Worm (Caenorhabditis elegans) whole organism, L4/young adult: Measurements from ENCODE around the gene C18A3.10.

Source experiments
- W03F9.2 ChIP-seq: fragments of 150-350 bp; optimal IDR thresholded peaks from 2 replicates; lab custom pipeline; 2014; ENCODE audit warnings: missing biosample characterization, missing genetic modification characterization
- dao-5 ChIP-seq: sonication (generic microtip); optimal IDR thresholded peaks from 2 replicates; lab custom pipeline; 2016; ENCODE audit warnings: missing genotype, missing genetic modification characterization, moderate library complexity, missing compliant biosample characterization
- him-1 ChIP-seq: sonication (generic microtip); optimal IDR thresholded peaks from 2 replicates; lab custom pipeline; 2016; ENCODE audit warnings: missing genotype, missing genetic modification reagents, missing genetic modification characterization, missing compliant biosample characterization

The C18A3.10 gene

ce11 chrII:5697338-5697737 is 18.3 kb downstream of the C18A3.10 start:
- TF ChIP-seq dao-5 (tag; lab: Kevin White, UChicago) (no peak), W03F9.2 (tag; lab: Kevin White, UChicago) (no peak), him-1 (tag; lab: Kevin White, UChicago) (no peak)

DNA sequence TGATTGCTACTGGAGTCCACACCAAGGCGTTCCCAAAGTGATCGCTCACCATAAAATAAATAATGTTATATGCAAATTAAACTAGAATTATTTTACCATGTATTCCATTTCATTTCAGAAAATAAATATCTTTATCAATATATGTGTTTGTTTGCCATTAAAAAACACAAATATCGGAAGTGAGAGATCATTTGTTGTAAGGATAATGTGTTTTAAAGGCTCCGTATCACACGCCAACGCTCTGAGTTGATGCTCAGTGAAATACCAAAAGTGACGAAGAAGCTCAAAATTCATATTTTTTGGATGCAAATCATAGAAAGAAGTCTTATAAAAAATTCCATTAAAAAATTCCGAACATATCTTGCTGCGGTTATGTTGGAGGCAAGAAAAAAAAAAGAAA is 19.4 kb downstream of the C18A3.10 start:
- TF ChIP-seq dao-5 (tag; lab: Kevin White, UChicago) (no peak), W03F9.2 (tag; lab: Kevin White, UChicago) (no peak), him-1 (tag; lab: Kevin White, UChicago) (no peak)

DNA sequence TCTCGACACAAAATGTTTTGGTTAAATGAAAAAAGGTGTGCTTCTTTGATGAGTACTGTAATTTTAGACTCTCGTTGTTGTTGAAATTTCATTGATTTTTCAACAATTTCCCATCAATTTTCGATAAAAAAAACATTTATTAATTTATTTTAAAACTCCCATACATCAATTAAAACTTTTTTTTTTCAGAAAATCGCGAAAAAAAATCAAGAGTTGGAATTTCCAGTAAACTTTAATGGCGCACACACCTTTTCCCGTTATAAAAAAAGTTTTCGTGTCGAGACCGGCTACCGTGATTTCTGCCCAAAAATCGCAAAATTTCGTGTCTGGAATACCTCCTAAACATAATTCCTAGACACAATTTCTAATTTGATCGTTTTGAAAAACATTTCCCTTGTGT is 20.8 kb downstream of the C18A3.10 start, which contains the start of gene C25H3.14:
Gene C25H3.14 (plus strand): TSS at position 301 of the 400 bp plus-strand sequence.
- TF ChIP-seq W03F9.2 (tag; lab: Kevin White, UChicago): no peak
- no peak for TF ChIP-seq him-1 (tag; lab: Kevin White, UChicago)
- TF ChIP-seq dao-5 (tag; lab: Kevin White, UChicago): no peak

DNA sequence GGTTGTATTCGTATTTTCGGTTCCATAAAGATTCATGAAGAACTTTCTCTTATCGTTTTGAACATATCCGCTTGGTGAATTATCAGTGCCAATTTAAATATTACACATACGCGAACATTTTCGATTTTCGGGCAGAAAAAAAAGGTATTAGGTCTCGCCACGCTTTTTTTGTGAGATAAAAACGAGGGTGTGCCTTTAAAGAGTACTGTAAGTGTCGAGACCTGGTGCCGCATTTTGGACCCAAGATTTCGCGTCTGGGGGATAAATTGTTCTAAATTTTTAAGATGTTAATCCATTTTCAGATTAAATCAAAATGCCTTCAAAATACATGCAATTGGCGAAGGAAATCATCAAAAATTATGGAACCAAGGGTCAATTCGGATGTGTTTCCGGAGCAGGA is 21.8 kb downstream of the C18A3.10 start, which contains the start of gene C25H3.3:
Gene C25H3.3 (plus strand): TSS at position 301 of the 400 bp plus-strand sequence.
- TF ChIP-seq him-1 (tag; lab: Kevin White, UChicago) (no peak), W03F9.2 (tag; lab: Kevin White, UChicago) (no peak), dao-5 (tag; lab: Kevin White, UChicago) (no peak)

ce11 chrII:5691216-5691771 is 24.4 kb downstream of the C18A3.10 start, which contains the start of the genes ndub-5 and eif-2D:
Gene ndub-5, minus strand, starts transcription at chrII:5691353.
Gene eif-2D, plus strand, starts transcription at chrII:5691721.
- no peak for TF ChIP-seq dao-5 (tag; lab: Kevin White, UChicago)
- TF ChIP-seq W03F9.2 (tag; lab: Kevin White, UChicago): no peak
- TF ChIP-seq him-1 (tag; lab: Kevin White, UChicago): no peak

- TF ChIP-seq dao-5 (tag; lab: Kevin White, UChicago): no peak
- no peak for TF ChIP-seq W03F9.2 (tag; lab: Kevin White, UChicago)
Observed at ce11 chrII:5688959-5689358, 26.7 kb downstream of the C18A3.10 start, which contains the start of gene C25H3.11. Gene C25H3.11, minus strand, starts transcription at chrII:5689040.

- TF ChIP-seq W03F9.2 (tag; lab: Kevin White, UChicago) (no peak), him-1 (tag; lab: Kevin White, UChicago) (no peak), dao-5 (tag; lab: Kevin White, UChicago) (no peak)
Observed at ce11 chrII:5680703-5681102, 34.9 kb downstream of the C18A3.10 start, which contains the start of gene flp-27. Gene flp-27, plus strand, starts transcription at chrII:5681003.

- TF ChIP-seq dao-5 (tag; lab: Kevin White, UChicago): no peak
- no peak for TF ChIP-seq W03F9.2 (tag; lab: Kevin White, UChicago)
- TF ChIP-seq him-1 (tag; lab: Kevin White, UChicago): no peak
Observed at ce11 chrII:5669580-5669979, 46.1 kb downstream of the C18A3.10 start, which contains the start of gene C25H3.17. Gene C25H3.17, minus strand, starts transcription at chrII:5669680.

ce11 chrII:5668830-5669229 is 46.8 kb downstream of the C18A3.10 start, which contains the start of gene C25H3.7:
Gene C25H3.7, minus strand, starts transcription at chrII:5668930.
- TF ChIP-seq him-1 (tag; lab: Kevin White, UChicago): no peak

DNA sequence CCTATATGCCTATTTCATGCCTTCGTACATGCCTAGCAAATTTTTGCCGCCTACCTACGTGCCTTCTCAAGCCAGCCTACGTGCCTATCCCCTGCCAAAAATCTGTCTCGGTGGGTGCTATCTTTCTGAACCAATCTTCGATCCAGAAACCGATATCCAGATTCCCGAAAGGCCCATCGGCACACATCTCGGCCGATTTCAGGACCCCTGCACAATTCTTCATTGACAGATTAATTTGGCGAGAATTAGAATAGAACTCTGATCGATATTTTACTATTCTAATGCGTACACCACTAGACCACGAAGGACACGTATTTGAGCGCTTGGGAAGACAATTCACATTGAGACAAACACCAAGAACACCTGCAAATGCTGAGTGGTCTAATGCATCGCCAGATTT is 48.1 kb downstream of the C18A3.10 start:
- no peak for TF ChIP-seq W03F9.2 (tag; lab: Kevin White, UChicago)

DNA sequence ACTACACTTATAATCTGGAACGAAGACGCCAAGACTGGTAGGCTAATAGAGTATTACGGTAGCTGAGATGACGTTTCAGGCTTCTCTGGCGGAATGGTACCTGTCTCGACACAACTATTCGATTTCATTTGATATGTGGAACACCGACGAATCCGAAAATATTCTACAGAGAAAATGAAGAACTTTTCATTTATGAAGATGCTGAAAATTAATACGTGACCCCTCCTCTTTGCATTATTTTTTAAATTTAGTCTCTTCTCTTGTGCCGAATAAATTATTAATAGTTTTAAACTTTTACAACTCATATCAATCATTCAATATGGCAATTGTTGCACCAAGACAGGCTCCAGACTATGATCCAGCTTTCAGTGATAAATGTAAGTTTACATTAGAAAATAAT is 49.7 kb downstream of the C18A3.10 start, which contains the start of gene C25H3.16:
Gene C25H3.16 (plus strand): TSS at position 301 of the 400 bp plus-strand sequence.
- TF ChIP-seq him-1 (tag; lab: Kevin White, UChicago) (no peak), W03F9.2 (tag; lab: Kevin White, UChicago) (no peak), dao-5 (tag; lab: Kevin White, UChicago) (no peak)
